Worm (Caenorhabditis elegans) whole organism, early embryonic: ENCODE data around the gene srd-67.

Experiments
- B0310.2 ChIP-seq: sonication (generic microtip); optimal IDR thresholded peaks from 2 replicates; lab custom pipeline; 2016; ENCODE audit warnings: mild to moderate bottlenecking, missing genetic modification characterization, missing compliant biosample characterization
- F13C5.2 ChIP-seq: sonication (generic microtip); optimal IDR thresholded peaks from 2 replicates; lab custom pipeline; 2017; ENCODE audit warnings: mild to moderate bottlenecking, missing genetic modification characterization, inconsistent platforms, missing compliant biosample characterization
- aly-1 ChIP-seq: sonication (generic microtip); optimal IDR thresholded peaks from 2 replicates; lab custom pipeline; 2016; ENCODE audit warnings: missing genetic modification characterization, missing compliant biosample characterization
- ama-1 ChIP-seq: fragments of 150-350 bp; optimal IDR thresholded peaks from 2 replicates; lab custom pipeline; 2014
- ceh-13 ChIP-seq: fragments of 200-800 bp; sonication (Bioruptor generic); optimal IDR thresholded peaks from 2 replicates; lab custom pipeline; 2018; ENCODE audit warnings: mild to moderate bottlenecking, missing genetic modification characterization, missing compliant biosample characterization
- ceh-36 ChIP-seq: sonication (generic microtip); optimal IDR thresholded peaks from 2 replicates; lab custom pipeline; 2016; ENCODE audit warnings: missing genetic modification characterization, inconsistent platforms, missing compliant biosample characterization
- ets-7 ChIP-seq: sonication (generic microtip); optimal IDR thresholded peaks from 2 replicates; lab custom pipeline; 2016; ENCODE audit warnings: missing genotype, missing genetic modification characterization, missing compliant biosample characterization
- flt-1 ChIP-seq: fragments of 200-800 bp; sonication (Bioruptor generic); IDR thresholded peaks from 2 replicates; pipeline ENCODE4 v1.3.6; 2022; ENCODE audit warnings: missing genetic modification characterization, missing compliant biosample characterization
- hmbx-1 ChIP-seq: sonication (generic microtip); optimal IDR thresholded peaks from 2 replicates; lab custom pipeline; 2016; ENCODE audit warnings: mild to moderate bottlenecking, missing genetic modification characterization, missing compliant biosample characterization
- hmg-4 ChIP-seq: fragments of 200-800 bp; sonication (Bioruptor generic); optimal IDR thresholded peaks from 2 replicates; lab custom pipeline; 2018; ENCODE audit warnings: mild to moderate bottlenecking, missing genetic modification characterization, missing compliant biosample characterization
- hnd-1 ChIP-seq: sonication (generic microtip); optimal IDR thresholded peaks from 2 replicates; lab custom pipeline; 2016; ENCODE audit warnings: missing genetic modification characterization, missing compliant biosample characterization
- pes-1 ChIP-seq: fragments of 200-800 bp; sonication (Bioruptor generic); IDR thresholded peaks from 2 replicates; pipeline ENCODE4 v1.3.6; 2022; ENCODE audit warnings: missing genetic modification reagents, missing genetic modification characterization, missing compliant biosample characterization
- scrt-1 ChIP-seq: fragments of 200-800 bp; sonication (Bioruptor generic); IDR thresholded peaks from 2 replicates; pipeline ENCODE4 v1.3.6; 2022; ENCODE audit warnings: missing genetic modification characterization, missing compliant biosample characterization
- sea-1 ChIP-seq: fragments of 200-800 bp; sonication (Bioruptor generic); conservative IDR thresholded peaks from 2 replicates; pipeline ENCODE4 v1.3.6; 2022; ENCODE audit warnings: missing genetic modification characterization, missing compliant biosample characterization
- tbx-11 ChIP-seq: fragments of 200-800 bp; sonication (Bioruptor generic); IDR thresholded peaks from 2 replicates; pipeline ENCODE4 v1.3.6; 2022; ENCODE audit warnings: missing genetic modification characterization, missing compliant biosample characterization
- tbx-37 ChIP-seq: fragments of 200-800 bp; sonication (Bioruptor generic); conservative IDR thresholded peaks from 2 replicates; pipeline ENCODE4 v1.3.6; 2022; ENCODE audit warnings: missing genetic modification reagents, missing genetic modification characterization, missing compliant biosample characterization
- tra-4 ChIP-seq: sonication (generic microtip); optimal IDR thresholded peaks from 2 replicates; lab custom pipeline; 2017; ENCODE audit warnings: missing genetic modification characterization, missing compliant biosample characterization

The srd-67 gene

ce11 chrIII:2245727-2246126 lies at the start of gene srd-67:
Gene srd-67 (minus strand): TSS chrIII:2245827.
- TF ChIP-seq aly-1 (no peak), pes-1 (GFP tag; lab: Robert Waterston, UW) (no peak), hnd-1 (tag; lab: Kevin White, UChicago) (no peak), ama-1 (lab: Kevin White, UChicago) (no peak), flt-1 (GFP tag; lab: Robert Waterston, UW) (no peak), scrt-1 (GFP tag; lab: Robert Waterston, UW) (no peak), tra-4 (tag; lab: Kevin White, UChicago) (no peak), ceh-36 (tag; lab: Kevin White, UChicago) (no peak), tbx-11 (no peak), sea-1 (GFP tag; lab: Robert Waterston, UW) (no peak), ceh-13 (no peak), B0310.2 (tag; lab: Kevin White, UChicago) (no peak), hmg-4 (no peak)

ce11 chrIII:2294736-2295135 lies 49.1 kb upstream of the srd-67 start:
- TF ChIP-seq sea-1 (GFP tag; lab: Robert Waterston, UW) (no peak), tra-4 (tag; lab: Kevin White, UChicago) (no peak), hnd-1 (tag; lab: Kevin White, UChicago) (no peak), ets-7 (tag; lab: Kevin White, UChicago) (no peak), ama-1 (lab: Kevin White, UChicago) (no peak), ceh-13 (no peak), flt-1 (GFP tag; lab: Robert Waterston, UW) (no peak), scrt-1 (GFP tag; lab: Robert Waterston, UW) (no peak)

ce11 chrIII:2291139-2291538 lies 45.5 kb upstream of the srd-67 start, which contains the start of gene fbxa-219:
Gene fbxa-219 (plus strand): TSS chrIII:2291415.
- TF ChIP-seq ama-1 (lab: Kevin White, UChicago) (no peak), tbx-37 (GFP tag; lab: Robert Waterston, UW) (no peak), B0310.2 (tag; lab: Kevin White, UChicago) (no peak), ceh-13 (no peak), aly-1 (no peak), ceh-36 (tag; lab: Kevin White, UChicago) (no peak), flt-1 (GFP tag; lab: Robert Waterston, UW) (no peak), hmbx-1 (no peak), pes-1 (GFP tag; lab: Robert Waterston, UW) (no peak), F13C5.2 (tag; lab: Kevin White, UChicago) (no peak), hmg-4 (no peak), hnd-1 (tag; lab: Kevin White, UChicago) (no peak), scrt-1 (GFP tag; lab: Robert Waterston, UW) (no peak), tra-4 (tag; lab: Kevin White, UChicago) (no peak)

- no peak for TF ChIP-seq hnd-1 (tag; lab: Kevin White, UChicago)
- no peak for TF ChIP-seq sea-1 (GFP tag; lab: Robert Waterston, UW)
- TF ChIP-seq aly-1: no peak
- no peak for TF ChIP-seq F13C5.2 (tag; lab: Kevin White, UChicago)
These were observed 42.6 kb upstream of the srd-67 start for ce11 chrIII:2288261-2288660.

ce11 chrIII:2283341-2283847 lies 37.8 kb upstream of the srd-67 start:
- TF ChIP-seq B0310.2 (tag; lab: Kevin White, UChicago) (no peak), tbx-37 (GFP tag; lab: Robert Waterston, UW) (no peak), aly-1 (no peak), pes-1 (GFP tag; lab: Robert Waterston, UW) (no peak), scrt-1 (GFP tag; lab: Robert Waterston, UW) (no peak), flt-1 (GFP tag; lab: Robert Waterston, UW) (no peak), hmg-4 (no peak), ama-1 (lab: Kevin White, UChicago) (no peak), sea-1 (GFP tag; lab: Robert Waterston, UW) (no peak), ceh-13 (no peak), tbx-11 (no peak), tra-4 (tag; lab: Kevin White, UChicago) (no peak), F13C5.2 (tag; lab: Kevin White, UChicago) (no peak), hnd-1 (tag; lab: Kevin White, UChicago) (no peak)

- TF ChIP-seq ceh-13 (no peak), B0310.2 (tag; lab: Kevin White, UChicago) (no peak), tbx-37 (GFP tag; lab: Robert Waterston, UW) (no peak), F13C5.2 (tag; lab: Kevin White, UChicago) (no peak), hnd-1 (tag; lab: Kevin White, UChicago) (no peak), tra-4 (tag; lab: Kevin White, UChicago) (no peak), ceh-36 (tag; lab: Kevin White, UChicago) (no peak), ama-1 (lab: Kevin White, UChicago) (no peak), ets-7 (tag; lab: Kevin White, UChicago) (no peak), aly-1 (no peak), scrt-1 (GFP tag; lab: Robert Waterston, UW) (no peak), sea-1 (GFP tag; lab: Robert Waterston, UW) (no peak)
These were observed 36.6 kb upstream of the srd-67 start, which contains the start of gene Y54F10BM.3 for ce11 chrIII:2281975-2282957. Gene Y54F10BM.3 (plus strand): TSS chrIII:2282025.

- TF ChIP-seq pes-1 (GFP tag; lab: Robert Waterston, UW) (no peak), sea-1 (GFP tag; lab: Robert Waterston, UW) (no peak), flt-1 (GFP tag; lab: Robert Waterston, UW) (no peak)
These were observed 34.9 kb upstream of the srd-67 start, which contains the start of gene Y54F10BM.22 for ce11 chrIII:2280569-2280968. Gene Y54F10BM.22 (plus strand): TSS chrIII:2280899.
